Fruit fly (Drosophila melanogaster) whole organism, embryonic: ENCODE results near the gene CG14221.

Experiments used
- Atf6 ChIP-seq: fragments of 200-800 bp; sonication (Bioruptor generic); IDR thresholded peaks from 2 replicates; pipeline ENCODE4 v1.3.6; 2022; ENCODE audit warnings: missing biosample characterization, missing genetic modification characterization
- Bgb ChIP-seq: fragments of 200-800 bp; sonication (Bioruptor generic); IDR thresholded peaks from 2 replicates; pipeline ENCODE4 v1.3.6; 2022; ENCODE audit warnings: missing biosample characterization, missing genetic modification characterization; ENCODE audit not compliant: partially characterized antibody
- CG11504 ChIP-seq: fragments of 200-800 bp; sonication (Bioruptor generic); optimal IDR thresholded peaks from 3 replicates; lab custom pipeline; 2019; ENCODE audit warnings: missing biosample characterization, mild to moderate bottlenecking, missing genetic modification characterization, moderate library complexity
- CG13296 ChIP-seq: fragments of 200-800 bp; sonication (Bioruptor generic); optimal IDR thresholded peaks from 3 replicates; lab custom pipeline; 2018; ENCODE audit warnings: missing biosample characterization, mild to moderate bottlenecking, missing genetic modification characterization
- CG13624 ChIP-seq: fragments of 200-800 bp; sonication (Bioruptor generic); optimal IDR thresholded peaks from 2 replicates; lab custom pipeline; 2016; ENCODE audit warnings: missing biosample characterization, missing genetic modification characterization
- CG15269 ChIP-seq: fragments of 200-800 bp; sonication (Bioruptor generic); optimal IDR thresholded peaks from 2 replicates; lab custom pipeline; 2018; ENCODE audit warnings: missing biosample characterization, mild to moderate bottlenecking, missing genetic modification characterization, moderate library complexity
- CG15514 ChIP-seq: fragments of 200-800 bp; sonication (Bioruptor generic); optimal IDR thresholded peaks from 3 replicates; lab custom pipeline; 2017; ENCODE audit warnings: missing biosample characterization, missing genetic modification characterization, mild to moderate bottlenecking, moderate library complexity, missing genetic modification reagents
- CG1603 ChIP-seq: fragments of 200-800 bp; sonication (Bioruptor generic); optimal IDR thresholded peaks from 2 replicates; lab custom pipeline; 2019; ENCODE audit warnings: missing biosample characterization, mild to moderate bottlenecking, missing genetic modification characterization, moderate library complexity
- CG17186 ChIP-seq: fragments of 200-800 bp; sonication (Bioruptor generic); optimal IDR thresholded peaks from 3 replicates; lab custom pipeline; 2017; ENCODE audit warnings: missing biosample characterization, missing genetic modification reagents, missing genetic modification characterization
- CG30431 ChIP-seq: fragments of 200-800 bp; sonication (Bioruptor generic); optimal IDR thresholded peaks from 2 replicates; lab custom pipeline; 2017; ENCODE audit warnings: missing biosample characterization, missing genetic modification characterization
- CG32767 ChIP-seq: fragments of 200-800 bp; sonication (Bioruptor generic); IDR thresholded peaks from 2 replicates; pipeline ENCODE4 v1.3.6; 2022; ENCODE audit warnings: missing biosample characterization, missing genetic modification characterization
- CG34224 ChIP-seq: fragments of 200-800 bp; sonication (Bioruptor generic); IDR thresholded peaks from 3 replicates; pipeline ENCODE4 v1.3.6; 2022; ENCODE audit warnings: missing biosample characterization, missing genetic modification characterization; ENCODE audit not compliant: partially characterized antibody
- CG3847 ChIP-seq: fragments of 200-800 bp; sonication (Bioruptor generic); IDR thresholded peaks from 2 replicates; pipeline ENCODE4 v1.3.6; 2022; ENCODE audit warnings: missing biosample characterization, missing genetic modification characterization
- CG42726 ChIP-seq: fragments of 200-800 bp; sonication (Bioruptor generic); IDR thresholded peaks from 2 replicates; pipeline ENCODE4 v1.3.6; 2022; ENCODE audit warnings: missing biosample characterization, missing genetic modification characterization; ENCODE audit not compliant: partially characterized antibody
- CG4404 ChIP-seq: fragments of 200-800 bp; sonication (Bioruptor generic); IDR thresholded peaks from 2 replicates; pipeline ENCODE4 v1.3.6; 2022; ENCODE audit warnings: missing biosample characterization, missing genetic modification characterization
- CG6791 ChIP-seq: fragments of 200-800 bp; sonication (Bioruptor generic); IDR thresholded peaks from 3 replicates; pipeline ENCODE4 v1.3.6; 2022; ENCODE audit warnings: missing biosample characterization, missing genetic modification characterization; ENCODE audit not compliant: partially characterized antibody
- Dbx ChIP-seq: fragments of 200-800 bp; sonication (Bioruptor generic); IDR thresholded peaks from 3 replicates; pipeline ENCODE4 v1.3.6; 2022; ENCODE audit warnings: missing biosample characterization, missing genetic modification characterization
- Dref ChIP-seq: fragments of 200-800 bp; sonication (Bioruptor generic); IDR thresholded peaks from 2 replicates; pipeline ENCODE4 v1.3.6; 2022; ENCODE audit warnings: missing biosample characterization, missing genetic modification characterization
- Ets97D ChIP-seq: fragments of 200-800 bp; sonication (Bioruptor generic); optimal IDR thresholded peaks from 3 replicates; lab custom pipeline; 2016; ENCODE audit warnings: missing biosample characterization, missing genetic modification characterization
- Hmr ChIP-seq: fragments of 200-800 bp; sonication (Bioruptor generic); optimal IDR thresholded peaks from 3 replicates; lab custom pipeline; 2017; ENCODE audit warnings: mild to moderate bottlenecking, missing biosample characterization, missing genetic modification reagents, missing genetic modification characterization
- Hr3 ChIP-seq: fragments of 200-800 bp; sonication (Bioruptor generic); optimal IDR thresholded peaks from 3 replicates; lab custom pipeline; 2016; ENCODE audit warnings: missing biosample characterization, missing genetic modification characterization
- Neu2 ChIP-seq: fragments of 200-800 bp; sonication (Bioruptor generic); optimal IDR thresholded peaks from 3 replicates; lab custom pipeline; 2016; ENCODE audit warnings: missing biosample characterization, missing genetic modification characterization, borderline replicate concordance
- PHDP ChIP-seq: fragments of 200-800 bp; sonication (Bioruptor generic); optimal IDR thresholded peaks from 3 replicates; lab custom pipeline; 2018; ENCODE audit warnings: missing biosample characterization, mild to moderate bottlenecking, missing genetic modification characterization, moderate library complexity
- Pdp1 ChIP-seq, 2 experiments: fragments of 200-800 bp; sonication (Bioruptor generic); optimal IDR thresholded peaks; 3 replicates each; lab custom pipeline; 2016; ENCODE audit warnings: missing biosample characterization in 2 of 2, missing genetic modification characterization in 2 of 2, mild to moderate bottlenecking in 1 of 2, moderate library complexity in 1 of 2
- abd-A ChIP-seq: fragments of 200-800 bp; sonication (Bioruptor generic); optimal IDR thresholded peaks from 3 replicates; lab custom pipeline; 2019; ENCODE audit warnings: missing biosample characterization, mild to moderate bottlenecking, missing genetic modification characterization, moderate library complexity
- bbx ChIP-seq: fragments of 200-800 bp; sonication (Bioruptor generic); IDR thresholded peaks from 2 replicates; pipeline ENCODE4 v1.3.6; 2022; ENCODE audit warnings: missing biosample characterization, missing genetic modification characterization; ENCODE audit not compliant: partially characterized antibody
- caup ChIP-seq: fragments of 200-800 bp; sonication (Bioruptor generic); optimal IDR thresholded peaks from 3 replicates; lab custom pipeline; 2017; ENCODE audit warnings: missing biosample characterization, mild to moderate bottlenecking, missing genetic modification characterization, moderate library complexity; ENCODE audit not compliant: severe bottlenecking
- cg ChIP-seq: fragments of 200-800 bp; sonication (Bioruptor generic); optimal IDR thresholded peaks from 3 replicates; lab custom pipeline; 2019; ENCODE audit warnings: missing biosample characterization, mild to moderate bottlenecking, missing genetic modification characterization, moderate library complexity
- chinmo ChIP-seq: fragments of 200-800 bp; sonication (Bioruptor generic); IDR thresholded peaks from 4 replicates; pipeline ENCODE4 v1.3.6; 2022; ENCODE audit warnings: missing biosample characterization, missing genetic modification characterization; ENCODE audit not compliant: partially characterized antibody
- dpn ChIP-seq, 2 experiments: fragments of 200-800 bp; sonication (Bioruptor generic); optimal IDR thresholded peaks; 3 replicates each; lab custom pipeline; 2016; ENCODE audit warnings: missing biosample characterization in 2 of 2, missing genetic modification characterization in 2 of 2
- fd3F ChIP-seq: fragments of 200-800 bp; sonication (Bioruptor generic); optimal IDR thresholded peaks from 2 replicates; lab custom pipeline; 2018; ENCODE audit warnings: missing biosample characterization, mild to moderate bottlenecking, missing genetic modification characterization, moderate library complexity
- fd96Cb ChIP-seq: fragments of 200-800 bp; sonication (Bioruptor generic); optimal IDR thresholded peaks from 2 replicates; lab custom pipeline; 2018; ENCODE audit warnings: missing biosample characterization, mild to moderate bottlenecking, missing genetic modification characterization, moderate library complexity
- hb ChIP-seq: fragments of 200-800 bp; sonication (Bioruptor generic); IDR thresholded peaks from 3 replicates; pipeline ENCODE4 v1.3.6; 2022; ENCODE audit warnings: missing biosample characterization, missing genetic modification characterization; ENCODE audit not compliant: partially characterized antibody
- knrl ChIP-seq: fragments of 200-800 bp; sonication (Bioruptor generic); IDR thresholded peaks from 3 replicates; pipeline ENCODE4 v1.3.6; 2022; ENCODE audit warnings: missing biosample characterization, missing genetic modification characterization; ENCODE audit not compliant: partially characterized antibody
- lab ChIP-seq: fragments of 200-800 bp; sonication (Bioruptor generic); optimal IDR thresholded peaks from 3 replicates; lab custom pipeline; 2017; ENCODE audit warnings: missing biosample characterization, missing genetic modification characterization, mild to moderate bottlenecking, moderate library complexity, missing genetic modification reagents
- mirr ChIP-seq: fragments of 200-800 bp; sonication (Bioruptor generic); optimal IDR thresholded peaks from 3 replicates; lab custom pipeline; 2018; ENCODE audit warnings: missing biosample characterization, mild to moderate bottlenecking, missing genetic modification characterization
- mld ChIP-seq: fragments of 200-800 bp; sonication (Bioruptor generic); IDR thresholded peaks from 3 replicates; pipeline ENCODE4 v1.3.6; 2022; ENCODE audit warnings: missing biosample characterization, missing genetic modification characterization; ENCODE audit not compliant: partially characterized antibody
- pros ChIP-seq: fragments of 200-800 bp; sonication (Bioruptor generic); optimal IDR thresholded peaks from 3 replicates; lab custom pipeline; 2019; ENCODE audit warnings: missing biosample characterization, mild to moderate bottlenecking, missing genetic modification characterization, moderate library complexity
- rib ChIP-seq: fragments of 200-800 bp; sonication (Bioruptor generic); IDR thresholded peaks from 2 replicates; pipeline ENCODE4 v1.3.6; 2022; ENCODE audit warnings: missing biosample characterization, missing genetic modification characterization
- scrt ChIP-seq: fragments of 200-800 bp; sonication (Bioruptor generic); optimal IDR thresholded peaks from 2 replicates; lab custom pipeline; 2018; ENCODE audit warnings: missing biosample characterization, mild to moderate bottlenecking, missing genetic modification characterization, moderate library complexity
- sqz ChIP-seq: fragments of 200-800 bp; sonication (Bioruptor generic); optimal IDR thresholded peaks from 3 replicates; lab custom pipeline; 2018; ENCODE audit warnings: missing biosample characterization, mild to moderate bottlenecking, missing genetic modification characterization
- sr ChIP-seq: fragments of 200-800 bp; sonication (Bioruptor generic); IDR thresholded peaks from 3 replicates; pipeline ENCODE4 v1.3.6; 2022; ENCODE audit warnings: missing biosample characterization, missing genetic modification characterization
- unc-4 ChIP-seq: fragments of 200-800 bp; sonication (Bioruptor generic); IDR thresholded peaks from 2 replicates; pipeline ENCODE4 v1.3.6; 2022; ENCODE audit warnings: missing biosample characterization, missing genetic modification characterization; ENCODE audit not compliant: partially characterized antibody
- vnd ChIP-seq: fragments of 200-800 bp; sonication (Bioruptor generic); IDR thresholded peaks from 3 replicates; pipeline ENCODE4 v1.3.6; 2022; ENCODE audit warnings: missing biosample characterization, missing genetic modification characterization; ENCODE audit not compliant: partially characterized antibody
- vvl ChIP-seq: fragments of 200-800 bp; sonication (Bioruptor generic); IDR thresholded peaks from 2 replicates; pipeline ENCODE4 v1.3.6; 2022; ENCODE audit warnings: missing biosample characterization, missing genetic modification characterization

Gene CG14221

dm6 chrX:19605915-19606314, 15.1 kb downstream of the CG14221 start (continued):
- TF ChIP-seq CG32767 (GFP tag; lab: Robert Waterston, UW): peak; percentile 49; the same call in 1 of the 2 replicates

dm6 chrX:19604997-19605396, 16.0 kb downstream of the CG14221 start, which contains the start of gene CG14207:
Gene CG14207, plus strand, starts transcription at chrX:19605199.
- peak; percentile 47; the same call in 1 of the 3 replicates for TF ChIP-seq knrl (GFP tag; lab: Robert Waterston, UW)
- peak; percentile 82 for TF ChIP-seq CG6791 (GFP tag; lab: Robert Waterston, UW)
- TF ChIP-seq unc-4 (GFP tag; lab: Robert Waterston, UW): peak; percentile 67
- peak; percentile 8 for TF ChIP-seq mirr (GFP tag; lab: Kevin White, UChicago)
- TF ChIP-seq CG13624 (GFP tag; lab: Kevin White, UChicago): peak; percentile 56
- peak; percentile 49 for TF ChIP-seq caup (GFP tag; lab: Kevin White, UChicago)
- peak; percentile 78 for TF ChIP-seq Bgb
- TF ChIP-seq Hmr: peak; percentile 32
- peak; percentile 54; the same call in 1 of the 2 replicates for TF ChIP-seq rib (GFP tag; lab: Robert Waterston, UW)
- peak in 1 of 2 experiments; percentile 6 for TF ChIP-seq Pdp1 (GFP tag; optimal IDR thresholded peaks at IDR 0.05; lab: Kevin White, UChicago)
- TF ChIP-seq scrt (GFP tag; lab: Kevin White, UChicago): peak; percentile 37
- TF ChIP-seq CG3847 (GFP tag; lab: Robert Waterston, UW): 0 out of 2 replicates have a peak, but pooled peaks have one; percentile 15
- peak; percentile 31 for TF ChIP-seq CG15269
- TF ChIP-seq fd3F (GFP tag; lab: Kevin White, UChicago): no peak
- TF ChIP-seq sr (GFP tag; lab: Robert Waterston, UW): 0 out of 3 replicates have a peak, but pooled peaks have one; percentile 12
- TF ChIP-seq mld (GFP tag; lab: Robert Waterston, UW): peak; percentile 80
- TF ChIP-seq CG13296 (GFP tag; lab: Kevin White, UChicago): peak; percentile 40
- peak; percentile 59; the same call in 1 of the 2 replicates for TF ChIP-seq CG42726 (GFP tag; lab: Robert Waterston, UW)
- peak; percentile 73 for TF ChIP-seq CG34224 (GFP tag; lab: Robert Waterston, UW)
- peak; percentile 39 for TF ChIP-seq abd-A
- peak; percentile 44 for TF ChIP-seq CG15514 (GFP tag; lab: Kevin White, UChicago)
- TF ChIP-seq Atf6 (GFP tag; lab: Robert Waterston, UW): peak; percentile 32
- TF ChIP-seq CG30431 (GFP tag; lab: Kevin White, UChicago): no peak
- peak; percentile 80 for TF ChIP-seq bbx (GFP tag; lab: Robert Waterston, UW)
- TF ChIP-seq CG17186 (GFP tag; lab: Kevin White, UChicago): peak; percentile 23
- peak; percentile 65 for TF ChIP-seq vnd (GFP tag; lab: Robert Waterston, UW)
- no peak for TF ChIP-seq CG4404
- peak; percentile 64 for TF ChIP-seq vvl
- TF ChIP-seq dpn (GFP tag; optimal IDR thresholded peaks at IDR 0.05; lab: Kevin White, UChicago): peak in 1 of 2 experiments; percentile 18
- peak; percentile 41 for TF ChIP-seq Ets97D (GFP tag; lab: Kevin White, UChicago)
- TF ChIP-seq cg (GFP tag; lab: Kevin White, UChicago): peak; percentile 0
- peak; percentile 14 for TF ChIP-seq lab (GFP tag; lab: Kevin White, UChicago)
- peak; percentile 87 for TF ChIP-seq Dref
- peak; percentile 28 for TF ChIP-seq pros
- TF ChIP-seq hb: peak; percentile 75; the same call in 2 of the 3 replicates
- no peak for TF ChIP-seq Neu2 (GFP tag; lab: Kevin White, UChicago)
- peak; percentile 84; the same call in 2 of the 4 replicates for TF ChIP-seq chinmo (GFP tag; lab: Robert Waterston, UW)
- TF ChIP-seq CG11504 (tag; lab: Kevin White, UChicago): peak; percentile 31
- peak; percentile 50; the same call in 2 of the 3 replicates for TF ChIP-seq Dbx (GFP tag; lab: Robert Waterston, UW)
- TF ChIP-seq sqz (GFP tag; lab: Kevin White, UChicago): peak; percentile 22
- TF ChIP-seq PHDP (tag; lab: Kevin White, UChicago): peak; percentile 1
- peak; percentile 20 for TF ChIP-seq CG1603 (tag; lab: Kevin White, UChicago)
- no peak for TF ChIP-seq Hr3 (GFP tag; lab: Kevin White, UChicago)
- TF ChIP-seq fd96Cb (tag; lab: Kevin White, UChicago): no peak
